Worm (Caenorhabditis elegans) whole organism, L1 larva: Measurements from ENCODE around the gene rnh-2.
A peak's percentile ranks its signal among the peaks of the same experiment; 100 is the strongest.

ENCODE experiments used
- C16A3.4 ChIP-seq: fragments of 150-350 bp; optimal IDR thresholded peaks from 2 replicates; lab custom pipeline; 2014; ENCODE audit warnings: missing biosample characterization, missing genetic modification characterization
- aha-1 ChIP-seq: fragments of 150-350 bp; optimal IDR thresholded peaks from 2 replicates; lab custom pipeline; 2014; ENCODE audit warnings: missing biosample characterization, missing genetic modification characterization
- aly-2 ChIP-seq: fragments of 150-350 bp; optimal IDR thresholded peaks from 2 replicates; lab custom pipeline; 2014; ENCODE audit warnings: missing biosample characterization, missing genetic modification characterization
- blmp-1 ChIP-seq: fragments of 150-350 bp; optimal IDR thresholded peaks from 2 replicates; lab custom pipeline; 2014; ENCODE audit warnings: missing biosample characterization, missing genetic modification characterization
- ceh-8 ChIP-seq: fragments of 200-800 bp; sonication (Bioruptor generic); optimal IDR thresholded peaks from 2 replicates; lab custom pipeline; 2018; ENCODE audit warnings: mild to moderate bottlenecking, missing genetic modification characterization, moderate library complexity, missing compliant biosample characterization
- ceh-82 ChIP-seq, 3 experiments: fragments of 150-350 bp in 1 of 3; sonication (generic microtip) in 2 of 3; optimal IDR thresholded peaks; 2 replicates each; lab custom pipeline; 2014 to 2017; ENCODE audit warnings: missing biosample characterization in 3 of 3, missing genetic modification characterization in 3 of 3
- ceh-90 ChIP-seq: sonication (generic microtip); optimal IDR thresholded peaks from 2 replicates; lab custom pipeline; 2016; ENCODE audit warnings: missing genetic modification characterization, missing compliant biosample characterization
- dpl-1 ChIP-seq, 3 experiments: fragments of 150-350 bp in 2 of 3; sonication (generic microtip) in 1 of 3; optimal IDR thresholded peaks; 2 replicates each; lab custom pipeline; 2014 to 2017; ENCODE audit warnings: missing biosample characterization in 3 of 3, missing genetic modification characterization in 3 of 3, missing genetic modification reagents in 3 of 3
- dsc-1 ChIP-seq: sonication (generic microtip); optimal IDR thresholded peaks from 2 replicates; lab custom pipeline; 2016; ENCODE audit warnings: mild to moderate bottlenecking, missing genetic modification characterization, missing compliant biosample characterization
- efl-1 ChIP-seq, 4 experiments: fragments of 150-350 bp; optimal IDR thresholded peaks in 3 of 4; peaks in 1 of 4; 1 replicate in 1 of 4; 2 replicates in 3 of 4; lab custom pipeline; 2014; ENCODE audit warnings: missing biosample characterization in 2 of 4, missing genetic modification characterization in 2 of 4, missing genetic modification reagents in 2 of 4
- elt-2 ChIP-seq: sonication (generic microtip); optimal IDR thresholded peaks from 2 replicates; lab custom pipeline; 2016; ENCODE audit warnings: missing genetic modification characterization, mild to moderate bottlenecking, inconsistent platforms, missing compliant biosample characterization, missing genetic modification reagents
- elt-3 ChIP-seq, 6 experiments: fragments of 150-350 bp in 1 of 6; sonication (generic microtip); optimal IDR thresholded peaks; 2 replicates each; lab custom pipeline; 2017 to 2018; ENCODE audit warnings: missing biosample characterization in 6 of 6, missing genetic modification characterization in 6 of 6, inconsistent platforms in 1 of 6
- fkh-4 ChIP-seq: sonication (generic microtip); optimal IDR thresholded peaks from 2 replicates; lab custom pipeline; 2016; ENCODE audit warnings: missing compliant biosample characterization, missing genetic modification characterization, borderline replicate concordance
- fos-1 ChIP-seq: fragments of 150-350 bp; optimal IDR thresholded peaks from 2 replicates; lab custom pipeline; 2014; ENCODE audit warnings: missing biosample characterization, missing genetic modification characterization
- grh-1 ChIP-seq: fragments of 200-800 bp; sonication (Bioruptor generic); IDR thresholded peaks from 2 replicates; pipeline ENCODE4 v1.3.6; 2022; ENCODE audit warnings: missing genetic modification reagents, missing genetic modification characterization, missing compliant biosample characterization
- hlh-4 ChIP-seq: sonication (generic microtip); optimal IDR thresholded peaks from 2 replicates; lab custom pipeline; 2016; ENCODE audit warnings: mild to moderate bottlenecking, missing genetic modification characterization, missing compliant biosample characterization
- irx-1 ChIP-seq: sonication (generic microtip); optimal IDR thresholded peaks from 2 replicates; lab custom pipeline; 2016; ENCODE audit warnings: missing genetic modification characterization, missing compliant biosample characterization
- lin-14 ChIP-seq: fragments of 200-800 bp; sonication (Bioruptor generic); optimal IDR thresholded peaks from 2 replicates; lab custom pipeline; 2018; ENCODE audit warnings: mild to moderate bottlenecking, missing genetic modification characterization, moderate library complexity, missing compliant biosample characterization
- lin-35 ChIP-seq, 2 experiments: fragments of 150-350 bp; optimal IDR thresholded peaks; 2 replicates each; lab custom pipeline; 2014; ENCODE audit warnings: missing biosample characterization in 2 of 2, missing genetic modification characterization in 2 of 2, missing genetic modification reagents in 2 of 2
- lir-3 ChIP-seq: sonication (generic microtip); optimal IDR thresholded peaks from 2 replicates; lab custom pipeline; 2016; ENCODE audit warnings: mild to moderate bottlenecking, missing genetic modification characterization, moderate library complexity, missing compliant biosample characterization; ENCODE audit not compliant: poor library complexity
- lsy-2 ChIP-seq, 2 experiments: fragments of 150-350 bp; optimal IDR thresholded peaks; 2 replicates each; lab custom pipeline; 2014; ENCODE audit warnings: missing biosample characterization in 2 of 2, missing genetic modification characterization in 2 of 2
- mdl-1 ChIP-seq, 2 experiments: fragments of 150-350 bp; optimal IDR thresholded peaks; 2 replicates each; lab custom pipeline; 2014 to 2017; ENCODE audit warnings: missing biosample characterization in 2 of 2, missing genetic modification characterization in 2 of 2, inconsistent platforms in 1 of 2
- mep-1 ChIP-seq: fragments of 150-350 bp; optimal IDR thresholded peaks from 2 replicates; lab custom pipeline; 2014; ENCODE audit warnings: missing biosample characterization, missing genetic modification characterization
- nhr-19 ChIP-seq: fragments of 200-800 bp; sonication (Bioruptor generic); conservative IDR thresholded peaks from 2 replicates; pipeline ENCODE4 v1.3.6; 2022; ENCODE audit warnings: missing genetic modification characterization, missing compliant biosample characterization
- nhr-20 ChIP-seq: sonication (generic microtip); optimal IDR thresholded peaks from 2 replicates; lab custom pipeline; 2016; ENCODE audit warnings: mild to moderate bottlenecking, missing genetic modification characterization, missing compliant biosample characterization
- nhr-237 ChIP-seq: fragments of 150-350 bp; optimal IDR thresholded peaks from 2 replicates; lab custom pipeline; 2014; ENCODE audit warnings: missing biosample characterization, missing genetic modification characterization
- nhr-47 ChIP-seq: sonication (generic microtip); optimal IDR thresholded peaks from 2 replicates; lab custom pipeline; 2016; ENCODE audit warnings: mild to moderate bottlenecking, missing genetic modification characterization, moderate library complexity, missing compliant biosample characterization
- nhr-71 ChIP-seq: sonication (generic microtip); optimal IDR thresholded peaks from 2 replicates; lab custom pipeline; 2016; ENCODE audit warnings: mild to moderate bottlenecking, missing genetic modification characterization, moderate library complexity, missing compliant biosample characterization
- nhr-77 ChIP-seq: fragments of 150-350 bp; optimal IDR thresholded peaks from 2 replicates; lab custom pipeline; 2014; ENCODE audit warnings: missing biosample characterization, missing genetic modification characterization
- nhr-90 ChIP-seq: sonication (generic microtip); optimal IDR thresholded peaks from 2 replicates; lab custom pipeline; 2016; ENCODE audit warnings: mild to moderate bottlenecking, missing genetic modification characterization, missing compliant biosample characterization; ENCODE audit not compliant: poor library complexity
- pqm-1 ChIP-seq: sonication (generic microtip); optimal IDR thresholded peaks from 3 replicates; lab custom pipeline; 2017; ENCODE audit warnings: missing biosample characterization, missing genetic modification characterization
- rnt-1 ChIP-seq: sonication (generic microtip); optimal IDR thresholded peaks from 2 replicates; lab custom pipeline; 2016; ENCODE audit warnings: mild to moderate bottlenecking, missing genetic modification characterization, moderate library complexity, missing compliant biosample characterization
- skn-1 ChIP-seq: fragments of 150-350 bp; optimal IDR thresholded peaks from 2 replicates; lab custom pipeline; 2014; ENCODE audit warnings: missing biosample characterization, missing genetic modification characterization
- snu-23 ChIP-seq: sonication (generic microtip); optimal IDR thresholded peaks from 2 replicates; lab custom pipeline; 2016; ENCODE audit warnings: missing genetic modification characterization, missing compliant biosample characterization
- sptf-1 ChIP-seq: fragments of 150-350 bp; optimal IDR thresholded peaks from 2 replicates; lab custom pipeline; 2014; ENCODE audit warnings: missing biosample characterization, missing genetic modification characterization
- swsn-7 ChIP-seq: sonication (generic microtip); optimal IDR thresholded peaks from 2 replicates; lab custom pipeline; 2016; ENCODE audit warnings: missing genetic modification characterization, missing compliant biosample characterization
- unc-130 ChIP-seq: fragments of 150-350 bp; optimal IDR thresholded peaks from 2 replicates; lab custom pipeline; 2017; ENCODE audit warnings: missing biosample characterization, missing genetic modification characterization, inconsistent platforms
- unc-30 ChIP-seq: sonication (generic microtip); optimal IDR thresholded peaks from 2 replicates; lab custom pipeline; 2017; ENCODE audit warnings: missing biosample characterization, missing genetic modification characterization
- unc-62 ChIP-seq: fragments of 150-350 bp; optimal IDR thresholded peaks from 2 replicates; lab custom pipeline; 2014; ENCODE audit warnings: missing biosample characterization, missing genetic modification reagents, missing genetic modification characterization
- xbp-1 ChIP-seq: sonication (generic microtip); optimal IDR thresholded peaks from 2 replicates; lab custom pipeline; 2016; ENCODE audit warnings: missing genetic modification characterization, missing compliant biosample characterization
- ztf-11 ChIP-seq, 2 experiments: sonication (generic microtip); optimal IDR thresholded peaks; 2 replicates each; lab custom pipeline; 2016 to 2017; ENCODE audit warnings: missing genetic modification characterization in 2 of 2, missing biosample characterization in 1 of 2, missing compliant biosample characterization in 1 of 2

The rnh-2 gene

ce11 chrII:8540412-8540811 is 23.5 kb downstream of the rnh-2 start, which contains the start of gene pqn-73:
Gene pqn-73, plus strand, starts transcription at chrII:8540712.
- TF ChIP-seq nhr-20 (no peak), unc-30 (no peak), fkh-4 (tag; lab: Kevin White, UChicago) (no peak), pqm-1 (tag; lab: Kevin White, UChicago) (no peak), ceh-90 (tag; lab: Kevin White, UChicago) (no peak), irx-1 (no peak), elt-3 (tag; optimal IDR thresholded peaks at IDR 0.05; lab: Kevin White, UChicago) (no peak), ceh-8 (GFP tag; lab: Kevin White, UChicago) (no peak), nhr-71 (tag; lab: Kevin White, UChicago) (no peak), unc-130 (tag; lab: Kevin White, UChicago) (no peak), aha-1 (tag; lab: Kevin White, UChicago) (no peak)

ce11 chrII:8545315-8545714 is 28.4 kb downstream of the rnh-2 start, which contains the start of gene decr-1.2:
Gene decr-1.2, plus strand, starts transcription at chrII:8545615.
- no peak for TF ChIP-seq ceh-90 (tag; lab: Kevin White, UChicago)
- no peak for TF ChIP-seq lin-14 (GFP tag; lab: Kevin White, UChicago)
- TF ChIP-seq unc-62 (GFP tag; lab: Kevin White, UChicago): no peak
- TF ChIP-seq nhr-71 (tag; lab: Kevin White, UChicago): no peak
- no peak for TF ChIP-seq snu-23 (GFP tag; lab: Kevin White, UChicago)
- no peak for TF ChIP-seq unc-130 (tag; lab: Kevin White, UChicago)
- TF ChIP-seq xbp-1 (tag; lab: Kevin White, UChicago): no peak
- no peak for TF ChIP-seq nhr-237 (tag; lab: Kevin White, UChicago)

- TF ChIP-seq mep-1 (tag; lab: Kevin White, UChicago): peak; percentile 66
- TF ChIP-seq grh-1 (GFP tag; lab: Robert Waterston, UW): no peak
- TF ChIP-seq elt-2 (tag; lab: Kevin White, UChicago): peak; percentile 17
- TF ChIP-seq lir-3: peak; percentile 48
- no peak for TF ChIP-seq snu-23 (GFP tag; lab: Kevin White, UChicago)
- TF ChIP-seq rnt-1: peak; percentile 66
- TF ChIP-seq fos-1 (tag; lab: Kevin White, UChicago): peak; percentile 25
- no peak for TF ChIP-seq hlh-4 (tag; lab: Kevin White, UChicago)
- peak in 1 of 2 experiments; percentile 69 for TF ChIP-seq lsy-2 (tag; optimal IDR thresholded peaks at IDR 0.05; lab: Kevin White, UChicago)
- TF ChIP-seq nhr-90 (tag; lab: Kevin White, UChicago): peak; percentile 44
- TF ChIP-seq dpl-1 (GFP tag; optimal IDR thresholded peaks at IDR 0.05; lab: Kevin White, UChicago): peak in 2 of 3 experiments; percentile 25 to 44
- peak; percentile 31; the same call in 1 of the 2 replicates for TF ChIP-seq nhr-19 (GFP tag; lab: Robert Waterston, UW)
- peak; percentile 62 for TF ChIP-seq nhr-77 (tag; lab: Kevin White, UChicago)
- TF ChIP-seq aly-2 (tag; lab: Kevin White, UChicago): peak; percentile 35
- TF ChIP-seq swsn-7 (tag; lab: Kevin White, UChicago): peak; percentile 25
- peak; percentile 25 to 44 (median 28) for TF ChIP-seq ceh-82 (tag; optimal IDR thresholded peaks at IDR 0.05; lab: Kevin White, UChicago)
- TF ChIP-seq dsc-1: peak; percentile 27
- peak in 1 of 6 experiments; percentile 19 for TF ChIP-seq elt-3 (tag; optimal IDR thresholded peaks at IDR 0.05; lab: Kevin White, UChicago)
- peak in 1 of 2 experiments; percentile 60 for TF ChIP-seq mdl-1 (tag; optimal IDR thresholded peaks at IDR 0.05; lab: Kevin White, UChicago)
- peak; percentile 65 for TF ChIP-seq skn-1 (tag; lab: Kevin White, UChicago)
- TF ChIP-seq C16A3.4 (tag; lab: Kevin White, UChicago): peak; percentile 78
- TF ChIP-seq ceh-8 (GFP tag; lab: Kevin White, UChicago): no peak
- peak in 1 of 2 experiments; percentile 19 for TF ChIP-seq ztf-11 (tag; optimal IDR thresholded peaks at IDR 0.05; lab: Kevin White, UChicago)
- TF ChIP-seq lin-35 (GFP tag; optimal IDR thresholded peaks at IDR 0.05; lab: Kevin White, UChicago): peak; percentile 21 to 78
- TF ChIP-seq blmp-1: peak; percentile 25
- TF ChIP-seq nhr-47: peak; percentile 59
- TF ChIP-seq nhr-20: peak; percentile 68
- no peak for TF ChIP-seq lin-14 (GFP tag; lab: Kevin White, UChicago)
- peak; percentile 38 to 48 for TF ChIP-seq efl-1 (optimal IDR thresholded peaks at IDR 0.05; lab: Kevin White, UChicago)
- peak; percentile 20 to 95 for TF ChIP-seq efl-1 (GFP tag; optimal IDR thresholded peaks at IDR 0.05 in 1 of 2; lab: Kevin White, UChicago)
- TF ChIP-seq nhr-71 (tag; lab: Kevin White, UChicago): no peak
- no peak for TF ChIP-seq sptf-1 (tag; lab: Kevin White, UChicago)
These were observed 30.0 kb downstream of the rnh-2 start for ce11 chrII:8546975-8547374.
